Worm (Caenorhabditis elegans) whole organism, L4 larva: ENCODE results near the gene orc-2.

Experiments used
- F10B5.3 ChIP-seq: sonication (generic microtip); optimal IDR thresholded peaks from 2 replicates; lab custom pipeline; 2016; ENCODE audit warnings: mild to moderate bottlenecking, missing genetic modification characterization, missing compliant biosample characterization
- F37D6.2 ChIP-seq: sonication (generic microtip); optimal IDR thresholded peaks from 2 replicates; lab custom pipeline; 2016; ENCODE audit warnings: mild to moderate bottlenecking, missing genetic modification characterization, missing compliant biosample characterization
- Y5F2A.4 ChIP-seq: fragments of 200-800 bp; sonication (Bioruptor generic); optimal IDR thresholded peaks from 2 replicates; lab custom pipeline; 2018; ENCODE audit warnings: mild to moderate bottlenecking, missing genetic modification characterization, missing compliant biosample characterization
- ZK337.2 ChIP-seq: fragments of 200-800 bp; sonication (Bioruptor generic); IDR thresholded peaks from 2 replicates; pipeline ENCODE4 v1.3.6; 2022; ENCODE audit warnings: missing genetic modification reagents, missing genetic modification characterization, missing compliant biosample characterization
- aha-1 ChIP-seq: fragments of 150-350 bp; peaks from one replicate; lab custom pipeline; 2014; ENCODE audit warnings: missing biosample characterization, missing genetic modification characterization
- aly-2 ChIP-seq: sonication (generic microtip); optimal IDR thresholded peaks from 2 replicates; lab custom pipeline; 2018; ENCODE audit warnings: missing biosample characterization, missing genetic modification characterization
- ama-1 ChIP-seq: fragments of 150-350 bp; optimal IDR thresholded peaks from 2 replicates; lab custom pipeline; 2014; ENCODE audit warnings: inconsistent platforms, mixed read lengths
- arid-1 ChIP-seq: fragments of 200-800 bp; sonication (Bioruptor generic); conservative IDR thresholded peaks from 2 replicates; pipeline ENCODE4 v1.3.6; 2022; ENCODE audit warnings: missing genetic modification reagents, missing genetic modification characterization, missing compliant biosample characterization
- ceh-82 ChIP-seq: sonication (generic microtip); optimal IDR thresholded peaks from 2 replicates; lab custom pipeline; 2017; ENCODE audit warnings: missing biosample characterization, missing genetic modification characterization
- ctbp-1 ChIP-seq: fragments of 200-800 bp; sonication (Bioruptor generic); IDR thresholded peaks from 2 replicates; pipeline ENCODE4 v1.3.6; 2022; ENCODE audit warnings: missing genetic modification reagents, missing genetic modification characterization, missing compliant biosample characterization
- daf-19 ChIP-seq: fragments of 200-800 bp; sonication (Bioruptor generic); conservative IDR thresholded peaks from 2 replicates; pipeline ENCODE4 v1.3.6; 2022; ENCODE audit warnings: missing genetic modification characterization, missing compliant biosample characterization
- dpl-1 ChIP-seq: fragments of 150-350 bp; optimal IDR thresholded peaks from 2 replicates; lab custom pipeline; 2014; ENCODE audit warnings: missing biosample characterization, missing genetic modification reagents, missing genetic modification characterization
- duxl-1 ChIP-seq: sonication (generic microtip); optimal IDR thresholded peaks from 2 replicates; lab custom pipeline; 2016; ENCODE audit warnings: mild to moderate bottlenecking, missing genetic modification characterization, moderate library complexity, missing compliant biosample characterization; ENCODE audit not compliant: poor library complexity
- dve-1 ChIP-seq: sonication (generic microtip); optimal IDR thresholded peaks from 2 replicates; lab custom pipeline; 2017; ENCODE audit warnings: antibody characterized with exemption, mild to moderate bottlenecking, missing genetic modification characterization, missing compliant biosample characterization; ENCODE audit not compliant: insufficient read depth
- egl-27 ChIP-seq: sonication (generic microtip); optimal IDR thresholded peaks from 3 replicates; lab custom pipeline; 2017; ENCODE audit warnings: missing biosample characterization, missing genetic modification reagents, missing genetic modification characterization
- egl-43 ChIP-seq: fragments of 200-800 bp; sonication (Bioruptor generic); IDR thresholded peaks from 2 replicates; pipeline ENCODE4 v1.3.6; 2022; ENCODE audit warnings: missing genetic modification reagents, missing genetic modification characterization, missing compliant biosample characterization
- lim-7 ChIP-seq: fragments of 200-800 bp; sonication (Bioruptor generic); IDR thresholded peaks from 2 replicates; pipeline ENCODE4 v1.3.6; 2022; ENCODE audit warnings: missing genetic modification characterization, missing compliant biosample characterization
- lin-1 ChIP-seq: fragments of 200-800 bp; sonication (Bioruptor generic); IDR thresholded peaks from 2 replicates; pipeline ENCODE4 v1.3.6; 2022; ENCODE audit warnings: missing genetic modification reagents, missing genetic modification characterization, missing compliant biosample characterization
- lin-13 ChIP-seq: fragments of 150-350 bp; optimal IDR thresholded peaks from 2 replicates; lab custom pipeline; 2014; ENCODE audit warnings: missing biosample characterization, missing genetic modification reagents, missing genetic modification characterization
- lin-15B ChIP-seq: fragments of 150-350 bp; sonication (generic microtip); optimal IDR thresholded peaks from 3 replicates; lab custom pipeline; 2014; ENCODE audit warnings: missing biosample characterization, missing genetic modification characterization
- lin-29 ChIP-seq: fragments of 200-800 bp; sonication (Bioruptor generic); IDR thresholded peaks from 2 replicates; pipeline ENCODE4 v1.3.6; 2022; ENCODE audit warnings: missing genetic modification reagents, missing genetic modification characterization, missing compliant biosample characterization
- lin-38 ChIP-seq: fragments of 200-800 bp; sonication (Bioruptor generic); IDR thresholded peaks from 2 replicates; pipeline ENCODE4 v1.3.6; 2022; ENCODE audit warnings: missing genetic modification reagents, missing genetic modification characterization, missing compliant biosample characterization
- lir-3 ChIP-seq: sonication (generic microtip); optimal IDR thresholded peaks from 2 replicates; lab custom pipeline; 2016; ENCODE audit warnings: mild to moderate bottlenecking, missing genetic modification characterization, missing compliant biosample characterization
- mep-1 ChIP-seq: fragments of 150-350 bp; sonication (generic microtip); optimal IDR thresholded peaks from 3 replicates; lab custom pipeline; 2014; ENCODE audit warnings: missing biosample characterization, missing genetic modification characterization
- mxl-3 ChIP-seq: fragments of 200-800 bp; sonication (Bioruptor generic); optimal IDR thresholded peaks from 2 replicates; lab custom pipeline; 2018; ENCODE audit warnings: mild to moderate bottlenecking, missing genetic modification characterization, missing compliant biosample characterization
- nhr-102 ChIP-seq: sonication (generic microtip); optimal IDR thresholded peaks from 2 replicates; lab custom pipeline; 2016; ENCODE audit warnings: mild to moderate bottlenecking, missing genetic modification characterization, moderate library complexity, missing compliant biosample characterization
- nhr-11 ChIP-seq: fragments of 150-350 bp; optimal IDR thresholded peaks from 2 replicates; lab custom pipeline; 2014; ENCODE audit warnings: missing biosample characterization, missing genetic modification characterization
- nhr-111 ChIP-seq: fragments of 200-800 bp; sonication (Bioruptor generic); optimal IDR thresholded peaks from 2 replicates; lab custom pipeline; 2018; ENCODE audit warnings: mild to moderate bottlenecking, missing genetic modification characterization, missing compliant biosample characterization
- nhr-237 ChIP-seq: sonication (generic microtip); optimal IDR thresholded peaks from 2 replicates; lab custom pipeline; 2017; ENCODE audit warnings: missing biosample characterization, missing genetic modification characterization
- nhr-25 ChIP-seq: sonication (generic microtip); optimal IDR thresholded peaks from 2 replicates; lab custom pipeline; 2017; ENCODE audit warnings: missing genetic modification characterization, mild to moderate bottlenecking, missing compliant biosample characterization, antibody characterized with exemption, moderate library complexity, borderline replicate concordance; ENCODE audit not compliant: insufficient read depth
- nhr-28 ChIP-seq: fragments of 150-350 bp; optimal IDR thresholded peaks from 2 replicates; lab custom pipeline; 2014; ENCODE audit warnings: missing biosample characterization, missing genetic modification characterization
- nhr-42 ChIP-seq: fragments of 200-800 bp; sonication (Bioruptor generic); IDR thresholded peaks from 2 replicates; pipeline ENCODE4 v1.3.6; 2022; ENCODE audit warnings: missing genetic modification characterization, missing compliant biosample characterization
- nhr-48 ChIP-seq: sonication (generic microtip); optimal IDR thresholded peaks from 2 replicates; lab custom pipeline; 2016; ENCODE audit warnings: mild to moderate bottlenecking, missing genetic modification characterization, missing compliant biosample characterization
- nhr-6 ChIP-seq: fragments of 150-350 bp; optimal IDR thresholded peaks from 2 replicates; lab custom pipeline; 2014; ENCODE audit warnings: missing biosample characterization, missing genetic modification characterization
- nhr-76 ChIP-seq: fragments of 150-350 bp; optimal IDR thresholded peaks from 2 replicates; lab custom pipeline; 2014; ENCODE audit warnings: missing biosample characterization, missing genetic modification characterization
- pha-4 ChIP-seq, 2 experiments: fragments of 150-350 bp in 1 of 2; fragments of 200-800 bp in 1 of 2; sonication (Bioruptor generic) in 1 of 2; IDR thresholded peaks in 1 of 2; optimal IDR thresholded peaks in 1 of 2; 2 replicates each; pipeline versions ENCODE4 v1.3.6 to Lab custom; 2014 to 2022; ENCODE audit warnings: missing genetic modification characterization in 2 of 2, missing genetic modification reagents in 2 of 2, missing biosample characterization in 1 of 2, missing compliant biosample characterization in 1 of 2
- php-3 ChIP-seq: fragments of 200-800 bp; sonication (Bioruptor generic); IDR thresholded peaks from 2 replicates; pipeline ENCODE4 v1.3.6; 2022; ENCODE audit warnings: missing genetic modification reagents, missing genetic modification characterization, missing compliant biosample characterization
- saeg-2 ChIP-seq: fragments of 200-800 bp; sonication (Bioruptor generic); IDR thresholded peaks from 2 replicates; pipeline ENCODE4 v1.3.6; 2022; ENCODE audit warnings: missing genetic modification reagents, missing genetic modification characterization, missing compliant biosample characterization
- sdz-12 ChIP-seq: fragments of 200-800 bp; sonication (Bioruptor generic); optimal IDR thresholded peaks from 2 replicates; lab custom pipeline; 2018; ENCODE audit warnings: mild to moderate bottlenecking, missing genetic modification characterization, missing compliant biosample characterization
- set-16 ChIP-seq: fragments of 200-800 bp; sonication (Bioruptor generic); IDR thresholded peaks from 2 replicates; pipeline ENCODE4 v1.3.6; 2022; ENCODE audit warnings: missing genetic modification reagents, missing genetic modification characterization, missing compliant biosample characterization
- spr-3 ChIP-seq: fragments of 200-800 bp; sonication (Bioruptor generic); optimal IDR thresholded peaks from 2 replicates; lab custom pipeline; 2018; ENCODE audit warnings: mild to moderate bottlenecking, missing genetic modification characterization, missing compliant biosample characterization
- tra-1 ChIP-seq: fragments of 200-800 bp; sonication (Bioruptor generic); IDR thresholded peaks from 2 replicates; pipeline ENCODE4 v1.3.6; 2022; ENCODE audit warnings: missing genetic modification reagents, missing genetic modification characterization, missing compliant biosample characterization
- unc-130 ChIP-seq: sonication (generic microtip); optimal IDR thresholded peaks from 2 replicates; lab custom pipeline; 2016; ENCODE audit warnings: missing genetic modification reagents, missing genetic modification characterization, missing compliant biosample characterization
- zfp-2 ChIP-seq: sonication (generic microtip); optimal IDR thresholded peaks from 2 replicates; lab custom pipeline; 2016; ENCODE audit warnings: mild to moderate bottlenecking, missing genetic modification characterization, missing compliant biosample characterization
- zfp-3 ChIP-seq: fragments of 200-800 bp; sonication (Bioruptor generic); conservative IDR thresholded peaks from 2 replicates; pipeline ENCODE4 v1.3.6; 2022; ENCODE audit warnings: missing genetic modification reagents, missing genetic modification characterization, missing compliant biosample characterization
- zip-11 ChIP-seq: fragments of 200-800 bp; sonication (Bioruptor generic); IDR thresholded peaks from 2 replicates; pipeline ENCODE4 v1.3.6; 2022; ENCODE audit warnings: missing genetic modification characterization, missing compliant biosample characterization
- zip-2 ChIP-seq: fragments of 150-350 bp; optimal IDR thresholded peaks from 2 replicates; lab custom pipeline; 2014; ENCODE audit warnings: missing biosample characterization, missing genetic modification characterization
- ztf-11 ChIP-seq: fragments of 150-350 bp; optimal IDR thresholded peaks from 2 replicates; lab custom pipeline; 2014; ENCODE audit warnings: missing biosample characterization, missing genetic modification characterization
- ztf-7 ChIP-seq: fragments of 150-350 bp; optimal IDR thresholded peaks from 2 replicates; lab custom pipeline; 2014; ENCODE audit warnings: missing biosample characterization, missing genetic modification characterization

orc-2 gene

ce11 chrII:10849903-10850302, 23.8 kb upstream of the orc-2 start, which contains the start of gene M106.2:
M106.2 (minus strand) TSS chrII:10850003.
- TF ChIP-seq ama-1 (lab: Kevin White, UChicago) (no peak), zfp-2 (tag; lab: Kevin White, UChicago) (no peak), ztf-11 (tag; lab: Kevin White, UChicago) (no peak), lin-38 (GFP tag; lab: Robert Waterston, UW) (no peak), aha-1 (peak; percentile 29), lin-15B (no peak), php-3 (GFP tag; lab: Robert Waterston, UW) (no peak), tra-1 (GFP tag; lab: Robert Waterston, UW) (no peak), spr-3 (GFP tag; lab: Kevin White, UChicago) (no peak), arid-1 (no peak), zfp-3 (GFP tag; lab: Robert Waterston, UW) (0 out of 2 replicates have a peak, but pooled peaks have one; percentile 42), nhr-11 (no peak), nhr-102 (tag; lab: Kevin White, UChicago) (no peak)

DNA sequence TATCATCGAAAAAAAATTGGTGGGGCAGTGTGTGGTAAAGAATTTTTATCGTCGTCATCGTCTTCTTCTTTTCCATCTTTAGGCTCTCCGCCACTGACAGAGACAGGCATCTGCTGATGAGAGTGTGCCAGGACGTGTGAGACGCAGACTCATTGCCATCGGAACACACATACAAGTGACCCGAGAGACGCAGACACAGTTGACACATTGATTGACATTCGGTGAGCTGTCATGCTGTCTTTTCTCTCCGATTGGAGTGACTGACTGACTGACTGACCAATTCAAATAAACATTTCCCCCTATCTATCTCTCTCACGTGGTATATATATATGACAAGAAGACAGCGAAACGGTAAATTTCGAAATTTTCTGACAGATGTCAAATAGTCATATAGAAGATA, 22.6 kb upstream of the orc-2 start:
- TF ChIP-seq nhr-28 (tag; lab: Kevin White, UChicago) (peak; percentile 66), dpl-1 (GFP tag; lab: Kevin White, UChicago) (peak; percentile 48), lin-13 (GFP tag; lab: Kevin White, UChicago) (peak; percentile 47), php-3 (GFP tag; lab: Robert Waterston, UW) (peak; percentile 75), nhr-42 (0 out of 2 replicates have a peak, but pooled peaks have one; percentile 53), zfp-3 (GFP tag; lab: Robert Waterston, UW) (peak; percentile 62; the same call in 1 of the 2 replicates), nhr-6 (tag; lab: Kevin White, UChicago) (peak; percentile 69), nhr-48 (tag; lab: Kevin White, UChicago) (peak; percentile 90), sdz-12 (GFP tag; lab: Kevin White, UChicago) (no peak), lin-29 (no peak), nhr-237 (no peak), nhr-111 (GFP tag; lab: Kevin White, UChicago) (no peak), egl-43 (GFP tag; lab: Robert Waterston, UW) (no peak; the same call in 1 of the 2 replicates), ctbp-1 (GFP tag; lab: Robert Waterston, UW) (0 out of 2 replicates have a peak, but pooled peaks have one; percentile 29), saeg-2 (GFP tag; lab: Robert Waterston, UW) (peak; percentile 59; the same call in 1 of the 2 replicates), unc-130 (GFP tag; lab: Kevin White, UChicago) (no peak), set-16 (GFP tag; lab: Robert Waterston, UW) (peak; percentile 62), Y5F2A.4 (no peak), mep-1 (tag; lab: Kevin White, UChicago) (peak; percentile 80), zip-11 (GFP tag; lab: Robert Waterston, UW) (no peak), nhr-102 (tag; lab: Kevin White, UChicago) (peak; percentile 89), pha-4 (GFP tag; IDR thresholded peaks at IDR 0.05; lab: Robert Waterston, UW) (peak; percentile 65), pha-4 (tag; optimal IDR thresholded peaks at IDR 0.05; lab: Kevin White, UChicago) (peak; percentile 29), duxl-1 (tag; lab: Kevin White, UChicago) (no peak), ztf-7 (peak; percentile 48), F10B5.3 (tag; lab: Kevin White, UChicago) (no peak), zip-2 (tag; lab: Kevin White, UChicago) (no peak), daf-19 (GFP tag; lab: Robert Waterston, UW) (no peak), mxl-3 (GFP tag; lab: Kevin White, UChicago) (peak; percentile 91), lir-3 (tag; lab: Kevin White, UChicago) (no peak), dve-1 (peak; percentile 86), nhr-76 (no peak), F37D6.2 (tag; lab: Kevin White, UChicago) (no peak), nhr-25 (tag; lab: Kevin White, UChicago) (peak; percentile 73), lin-1 (GFP tag; lab: Robert Waterston, UW) (peak; percentile 61), zfp-2 (tag; lab: Kevin White, UChicago) (peak; percentile 7), lim-7 (no peak), aly-2 (tag; lab: Kevin White, UChicago) (no peak), ceh-82 (tag; lab: Kevin White, UChicago) (no peak), egl-27 (tag; lab: Kevin White, UChicago) (no peak), spr-3 (GFP tag; lab: Kevin White, UChicago) (no peak), ZK337.2 (no peak)
